Worm (Caenorhabditis elegans) whole organism, young adult: ENCODE data around the gene M03B6.5.

Experiments
- B0261.1 ChIP-seq: sonication (generic microtip); optimal IDR thresholded peaks from 2 replicates; lab custom pipeline; 2016; ENCODE audit warnings: mild to moderate bottlenecking, missing genetic modification characterization, moderate library complexity, missing compliant biosample characterization
- F49E8.2 ChIP-seq: sonication (generic microtip); optimal IDR thresholded peaks from 3 replicates; lab custom pipeline; 2017; ENCODE audit warnings: missing genetic modification characterization, mild to moderate bottlenecking, missing compliant biosample characterization, antibody characterized with exemption, moderate library complexity; ENCODE audit not compliant: insufficient read depth
- Y53F4B.3 ChIP-seq: fragments of 200-800 bp; sonication (Bioruptor generic); IDR thresholded peaks from 2 replicates; pipeline ENCODE4 v1.3.6; 2022; ENCODE audit warnings: missing genetic modification reagents, missing genetic modification characterization, missing compliant biosample characterization
- ZK185.1 ChIP-seq: sonication (generic microtip); optimal IDR thresholded peaks from 2 replicates; lab custom pipeline; 2016; ENCODE audit warnings: mild to moderate bottlenecking, missing genetic modification characterization, missing compliant biosample characterization; ENCODE audit not compliant: poor library complexity, severe bottlenecking
- aptf-3 ChIP-seq: fragments of 200-800 bp; sonication (Bioruptor generic); IDR thresholded peaks from 2 replicates; pipeline ENCODE4 v1.3.6; 2022; ENCODE audit warnings: missing genetic modification characterization, missing compliant biosample characterization
- attf-6 ChIP-seq: fragments of 200-800 bp; sonication (Bioruptor generic); IDR thresholded peaks from 2 replicates; pipeline ENCODE4 v1.3.6; 2022; ENCODE audit warnings: missing genetic modification reagents, missing genetic modification characterization, missing compliant biosample characterization
- bed-2 ChIP-seq: fragments of 200-800 bp; sonication (Bioruptor generic); IDR thresholded peaks from 2 replicates; pipeline ENCODE4 v1.3.6; 2022; ENCODE audit warnings: missing genetic modification reagents, missing genetic modification characterization, missing compliant biosample characterization
- dox-1 ChIP-seq: fragments of 200-800 bp; sonication (Bioruptor generic); IDR thresholded peaks from 2 replicates; pipeline ENCODE4 v1.3.6; 2022; ENCODE audit warnings: missing genetic modification reagents, missing genetic modification characterization, missing compliant biosample characterization
- ekl-4 ChIP-seq: fragments of 200-800 bp; sonication (Bioruptor generic); IDR thresholded peaks from 2 replicates; pipeline ENCODE4 v1.3.6; 2022; ENCODE audit warnings: missing genetic modification reagents, missing genetic modification characterization, missing compliant biosample characterization
- him-1 ChIP-seq: sonication (generic microtip); optimal IDR thresholded peaks from 2 replicates; lab custom pipeline; 2016; ENCODE audit warnings: missing genotype, missing genetic modification reagents, missing genetic modification characterization, missing compliant biosample characterization
- pha-4 ChIP-seq: fragments of 150-350 bp; sonication (generic microtip); optimal IDR thresholded peaks from 2 replicates; lab custom pipeline; 2014; ENCODE audit warnings: missing biosample characterization, missing genetic modification reagents, missing genetic modification characterization
- unc-62 ChIP-seq: fragments of 150-350 bp; optimal IDR thresholded peaks from 2 replicates; lab custom pipeline; 2014; ENCODE audit warnings: missing biosample characterization, missing genetic modification reagents, missing genetic modification characterization

DNA sequence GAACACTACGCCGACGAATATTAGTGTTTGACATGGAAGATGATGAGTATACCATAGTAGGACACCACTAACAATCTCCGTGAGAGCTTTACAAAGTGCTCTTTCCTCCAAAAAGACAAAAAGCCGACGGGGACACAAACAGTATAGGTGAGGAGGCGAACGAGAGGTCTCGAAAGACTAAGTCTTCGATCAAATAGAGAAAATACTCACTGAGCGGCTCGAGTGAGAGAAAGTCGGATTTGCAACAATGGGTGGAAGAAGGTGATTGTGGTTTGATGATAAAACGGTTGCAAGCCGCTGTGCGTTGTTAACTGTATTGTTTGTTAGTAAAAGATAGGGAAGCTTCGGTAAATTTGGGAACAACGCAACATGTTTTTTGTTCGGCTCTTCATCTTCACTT is 38.9 kb downstream of the M03B6.5 start, which contains the start of gene hlb-1:
- TF ChIP-seq dox-1 (GFP tag; lab: Robert Waterston, UW), result no peak
- TF ChIP-seq ekl-4, result no peak
- no peak for TF ChIP-seq Y53F4B.3 (GFP tag; lab: Robert Waterston, UW)
- no peak for TF ChIP-seq aptf-3 (GFP tag; lab: Robert Waterston, UW)
- TF ChIP-seq him-1 (tag; lab: Kevin White, UChicago), result no peak
- no peak for TF ChIP-seq B0261.1 (tag; lab: Kevin White, UChicago)
- TF ChIP-seq ZK185.1, result no peak
- no peak for TF ChIP-seq bed-2
- no peak for TF ChIP-seq attf-6 (GFP tag; lab: Robert Waterston, UW)
- TF ChIP-seq F49E8.2 (tag; lab: Kevin White, UChicago), result no peak
- no peak for TF ChIP-seq pha-4
- no peak for TF ChIP-seq unc-62 (GFP tag; lab: Kevin White, UChicago)
